Worm (Caenorhabditis elegans): ENCODE measurements around the gene B0222.5.

ce11 chrV:9137618-9138017, 17.1 kb downstream of the B0222.5 start, which contains the start of gene pitr-2:
- TF ChIP-seq ama-1 (optimal IDR thresholded peaks at IDR 0.05): no peak
- TF ChIP-seq sea-1 (GFP tag; conservative IDR thresholded peaks at IDR 0.05): no peak
